Fruit fly (Drosophila melanogaster): Measurements from ENCODE around the gene CG13692.

CG13692 gene

DNA sequence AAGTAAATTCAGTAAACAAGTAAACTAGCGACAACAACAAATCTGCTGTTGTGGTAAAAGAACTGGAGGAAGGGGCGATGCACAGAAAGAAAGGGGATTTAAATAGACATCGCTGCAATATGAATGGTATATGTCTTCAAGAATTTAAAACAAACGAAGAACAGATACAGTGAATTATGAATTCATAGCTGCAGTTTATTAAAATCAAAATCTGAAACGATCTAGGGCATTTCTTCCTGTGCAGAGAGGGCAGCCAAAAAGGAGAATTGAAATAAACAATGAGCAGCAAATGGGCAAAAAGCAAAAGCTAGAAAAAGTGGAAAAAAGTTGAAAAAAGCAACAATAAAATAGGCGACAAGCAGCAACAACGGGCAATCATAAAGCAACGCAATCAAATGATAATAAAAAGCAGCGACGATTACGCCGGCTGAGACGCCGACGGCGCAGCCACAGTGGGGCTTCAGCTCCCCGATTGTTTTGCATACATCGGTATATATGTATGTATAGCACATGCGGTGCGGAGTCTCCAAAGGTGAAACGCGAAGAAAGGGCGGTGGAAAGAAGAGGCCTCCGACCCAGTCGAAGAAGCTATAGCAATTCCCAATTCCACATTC lies 47.3 kb downstream of the CG13692 start (continued):
- TF ChIP-seq aop (GFP tag; IDR thresholded peaks at IDR 0.05) (peak; percentile 37; the same call in 1 of the 2 replicates), Asciz (GFP tag; optimal IDR thresholded peaks at IDR 0.05) (peak; percentile 88), crc (GFP tag; optimal IDR thresholded peaks at IDR 0.05) (peak; percentile 64), E2f2 (GFP tag; IDR thresholded peaks at IDR 0.05) (no peak), B-H1 (GFP tag; IDR thresholded peaks at IDR 0.05) (peak; percentile 66; the same call in 2 of the 3 replicates), fd96Cb (tag; optimal IDR thresholded peaks at IDR 0.05) (peak; percentile 79), abd-A (tag; optimal IDR thresholded peaks at IDR 0.05) (peak; percentile 76), CG12744 (GFP tag; optimal IDR thresholded peaks at IDR 0.05) (peak; percentile 33), CG3995 (GFP tag; optimal IDR thresholded peaks at IDR 0.05) (peak; percentile 32), YL-1 (GFP tag; optimal IDR thresholded peaks at IDR 0.05) (no peak), CG6272 (GFP tag; IDR thresholded peaks at IDR 0.05) (0 out of 2 replicates have a peak, but pooled peaks have one; percentile 13), Sox102F (GFP tag; optimal IDR thresholded peaks at IDR 0.05) (peak; percentile 91), ara (GFP tag; IDR thresholded peaks at IDR 0.05) (peak; percentile 55; the same call in 1 of the 2 replicates), ftz-f1 (GFP tag; optimal IDR thresholded peaks at IDR 0.05) (no peak), Dad (GFP tag; optimal IDR thresholded peaks at IDR 0.05) (peak; percentile 57), ash1 (GFP tag; optimal IDR thresholded peaks at IDR 0.05) (no peak), CG32767 (GFP tag; IDR thresholded peaks at IDR 0.05) (peak; percentile 29; the same call in 1 of the 2 replicates), onecut (GFP tag; IDR thresholded peaks at IDR 0.05) (peak; percentile 58), esg (GFP tag; conservative IDR thresholded peaks at IDR 0.05) (peak; percentile 71), CG6654 (GFP tag; optimal IDR thresholded peaks at IDR 0.05) (peak; percentile 37), pita (GFP tag; optimal IDR thresholded peaks at IDR 0.05) (no peak), disco-r (GFP tag; optimal IDR thresholded peaks at IDR 0.05) (no peak), Myb (GFP tag; optimal IDR thresholded peaks at IDR 0.05) (peak; percentile 66), CG11085 (GFP tag; IDR thresholded peaks at IDR 0.05) (peak; percentile 47), CG12391 (tag; optimal IDR thresholded peaks at IDR 0.05) (peak; percentile 77), Fer1 (GFP tag; optimal IDR thresholded peaks at IDR 0.05) (peak; percentile 77), croc (GFP tag; conservative IDR thresholded peaks at IDR 0.05) (peak; percentile 57; the same call in 2 of the 3 replicates), ATbp (GFP tag; optimal IDR thresholded peaks at IDR 0.05) (peak; percentile 86), CG4730 (GFP tag; IDR thresholded peaks at IDR 0.05) (peak; percentile 74), CG7556 (GFP tag; optimal IDR thresholded peaks at IDR 0.05) (peak; percentile 72), CG12219 (GFP tag; optimal IDR thresholded peaks at IDR 0.05) (peak; percentile 70), Nf-YA (GFP tag; IDR thresholded peaks at IDR 0.05) (peak; percentile 51; the same call in 1 of the 2 replicates), Lim3 (GFP tag; IDR thresholded peaks at IDR 0.05) (peak; percentile 49; the same call in 1 of the 2 replicates), caup (GFP tag; optimal IDR thresholded peaks at IDR 0.05; ENCODE audit: severe bottlenecking) (peak; percentile 50), al (GFP tag; IDR thresholded peaks at IDR 0.05) (peak; percentile 56; the same call in 1 of the 2 replicates), CG10543 (GFP tag; optimal IDR thresholded peaks at IDR 0.05) (peak; percentile 30), kah (GFP tag; optimal IDR thresholded peaks at IDR 0.05) (peak; percentile 22), nom (GFP tag; optimal IDR thresholded peaks at IDR 0.05) (peak; percentile 33), CG15073 (GFP tag; optimal IDR thresholded peaks at IDR 0.05) (no peak), Camta (GFP tag; optimal IDR thresholded peaks at IDR 0.05) (peak; percentile 66), HLH4C (GFP tag; IDR thresholded peaks at IDR 0.05; ENCODE audit: partially characterized antibody) (no peak), CG7786 (GFP tag; optimal IDR thresholded peaks at IDR 0.05) (peak; percentile 81), danr (GFP tag; IDR thresholded peaks at IDR 0.05) (peak; percentile 50; the same call in 1 of the 2 replicates), CG15601 (tag; optimal IDR thresholded peaks at IDR 0.05) (peak; percentile 66), pfk (GFP tag; optimal IDR thresholded peaks at IDR 0.05) (no peak), tap (tag; optimal IDR thresholded peaks at IDR 0.05) (peak; percentile 56), knrl (GFP tag; IDR thresholded peaks at IDR 0.05; ENCODE audit: partially characterized antibody) (no peak), CG12769 (tag; optimal IDR thresholded peaks at IDR 0.05) (peak; percentile 65), btn (GFP tag; optimal IDR thresholded peaks at IDR 0.05) (peak; percentile 41)

Measured in whole organism, embryonic.